Worm (Caenorhabditis elegans): ENCODE data around the gene hil-2.

Gene hil-2

ce11 chrIV:6299523-6299922 lies 5.5 kb downstream of the hil-2 start:
- TF ChIP-seq hlh-30 (tag; optimal IDR thresholded peaks at IDR 0.05; ENCODE audit: insufficient read depth): no peak
- TF ChIP-seq eyg-1 (tag; optimal IDR thresholded peaks at IDR 0.05): no peak
- TF ChIP-seq zip-5 (tag; optimal IDR thresholded peaks at IDR 0.05): no peak
- TF ChIP-seq pag-3 (tag; optimal IDR thresholded peaks at IDR 0.05; ENCODE audit: borderline replicate concordance): no peak
- no peak for TF ChIP-seq hlh-6 (tag; optimal IDR thresholded peaks at IDR 0.05)
- no peak for TF ChIP-seq lin-11 (tag; optimal IDR thresholded peaks at IDR 0.05)
- TF ChIP-seq unc-55 (GFP tag; optimal IDR thresholded peaks at IDR 0.05): no peak
- TF ChIP-seq hlh-15 (tag; optimal IDR thresholded peaks at IDR 0.05): no peak
- TF ChIP-seq elt-4 (tag; optimal IDR thresholded peaks at IDR 0.05): no peak
- no peak for TF ChIP-seq ztf-16 (tag; optimal IDR thresholded peaks at IDR 0.05)
- TF ChIP-seq ttx-3 (tag; optimal IDR thresholded peaks at IDR 0.05): no peak
- no peak for TF ChIP-seq ets-4 (tag; optimal IDR thresholded peaks at IDR 0.05)
- no peak for TF ChIP-seq Y22D7AL.16 (tag; optimal IDR thresholded peaks at IDR 0.05)
- TF ChIP-seq npax-4 (tag; optimal IDR thresholded peaks at IDR 0.05): no peak

- no peak for TF ChIP-seq fax-1 (tag; optimal IDR thresholded peaks at IDR 0.05)
- no peak for TF ChIP-seq hlh-15 (tag; optimal IDR thresholded peaks at IDR 0.05)
- TF ChIP-seq ttx-3 (tag; optimal IDR thresholded peaks at IDR 0.05): no peak
- TF ChIP-seq ztf-16 (tag; optimal IDR thresholded peaks at IDR 0.05): no peak
- TF ChIP-seq tbx-7 (tag; optimal IDR thresholded peaks at IDR 0.05): no peak
- TF ChIP-seq unc-55 (GFP tag; optimal IDR thresholded peaks at IDR 0.05): no peak
- no peak for TF ChIP-seq ceh-19 (GFP tag; optimal IDR thresholded peaks at IDR 0.05)
- no peak for TF ChIP-seq che-1 (tag; optimal IDR thresholded peaks at IDR 0.05)
- TF ChIP-seq rnt-1 (tag; optimal IDR thresholded peaks at IDR 0.05): no peak
- TF ChIP-seq hlh-13 (GFP tag; optimal IDR thresholded peaks at IDR 0.05): no peak
- TF ChIP-seq ahr-1 (tag; optimal IDR thresholded peaks at IDR 0.05): no peak
- TF ChIP-seq K09A11.1 (tag; optimal IDR thresholded peaks at IDR 0.05; ENCODE audit: insufficient read depth): no peak
- TF ChIP-seq hlh-6 (tag; optimal IDR thresholded peaks at IDR 0.05): no peak
- no peak for TF ChIP-seq lin-11 (tag; optimal IDR thresholded peaks at IDR 0.05)
- TF ChIP-seq mec-3 (tag; optimal IDR thresholded peaks at IDR 0.05; ENCODE audit: borderline replicate concordance): no peak
- no peak for TF ChIP-seq unc-3 (GFP tag; conservative IDR thresholded peaks at IDR 0.05)
- no peak for TF ChIP-seq unc-3 (tag; optimal IDR thresholded peaks at IDR 0.05)
- no peak for TF ChIP-seq nhr-232 (tag; optimal IDR thresholded peaks at IDR 0.05)
- no peak for TF ChIP-seq nhr-11 (tag; optimal IDR thresholded peaks at IDR 0.05)
Observed at ce11 chrIV:6301764-6302163, 7.7 kb downstream of the hil-2 start, which contains the start of gene srv-26. srv-26 (minus strand) TSS chrIV:6301864.

ce11 chrIV:6303642-6304041 lies 9.6 kb downstream of the hil-2 start, which contains the start of gene srv-25:
srv-25 (minus strand) TSS chrIV:6303742.
- no peak for TF ChIP-seq madf-2 (tag; optimal IDR thresholded peaks at IDR 0.05)
- TF ChIP-seq ceh-34 (tag; optimal IDR thresholded peaks at IDR 0.05): no peak
- TF ChIP-seq ets-4 (tag; optimal IDR thresholded peaks at IDR 0.05): no peak
- no peak for TF ChIP-seq rnt-1 (tag; optimal IDR thresholded peaks at IDR 0.05)

- TF ChIP-seq ahr-1 (tag; optimal IDR thresholded peaks at IDR 0.05): no peak
- TF ChIP-seq unc-55 (GFP tag; optimal IDR thresholded peaks at IDR 0.05): no peak
- TF ChIP-seq tbx-7 (tag; optimal IDR thresholded peaks at IDR 0.05): no peak
- TF ChIP-seq fkh-6 (tag; optimal IDR thresholded peaks at IDR 0.05): no peak
- no peak for TF ChIP-seq sox-4 (tag; optimal IDR thresholded peaks at IDR 0.05)
- TF ChIP-seq C08G9.2 (tag; optimal IDR thresholded peaks at IDR 0.05): no peak
- no peak for TF ChIP-seq Y22D7AL.16 (tag; optimal IDR thresholded peaks at IDR 0.05)
- TF ChIP-seq pax-1 (tag; optimal IDR thresholded peaks at IDR 0.05): no peak
- TF ChIP-seq T23F11.4 (GFP tag; optimal IDR thresholded peaks at IDR 0.05): no peak
- no peak for TF ChIP-seq nhr-232 (tag; optimal IDR thresholded peaks at IDR 0.05)
- TF ChIP-seq unc-86 (tag; optimal IDR thresholded peaks at IDR 0.05): no peak
- no peak for TF ChIP-seq hlh-8 (tag; optimal IDR thresholded peaks at IDR 0.05)
- no peak for TF ChIP-seq nfya-1 (tag; optimal IDR thresholded peaks at IDR 0.05)
- no peak for TF ChIP-seq pha-4 (tag; optimal IDR thresholded peaks at IDR 0.05)
- TF ChIP-seq hlh-15 (tag; optimal IDR thresholded peaks at IDR 0.05): no peak
Observed at ce11 chrIV:6307439-6307838, 13.4 kb downstream of the hil-2 start, which contains the start of gene csp-2. csp-2 (plus strand) TSS chrIV:6307739.
